Worm (Caenorhabditis elegans) whole organism, L2 larva: Measurements from ENCODE around the gene C35A5.10.
A peak's percentile ranks its signal among the peaks of the same experiment; 100 is the strongest.

Experiments used
- C34F6.9 ChIP-seq: fragments of 150-350 bp; optimal IDR thresholded peaks from 2 replicates; lab custom pipeline; 2014; ENCODE audit warnings: missing biosample characterization, missing genetic modification characterization
- F13H6.1 ChIP-seq: sonication (generic microtip); optimal IDR thresholded peaks from 2 replicates; lab custom pipeline; 2016; ENCODE audit warnings: missing genetic modification characterization, missing compliant biosample characterization
- R02D3.7 ChIP-seq: fragments of 150-350 bp; optimal IDR thresholded peaks from 2 replicates; lab custom pipeline; 2014; ENCODE audit warnings: missing biosample characterization, missing genetic modification characterization
- Y55F3AM.14 ChIP-seq: fragments of 200-800 bp; sonication (Bioruptor generic); optimal IDR thresholded peaks from 2 replicates; lab custom pipeline; 2018; ENCODE audit warnings: mild to moderate bottlenecking, missing genetic modification characterization, missing compliant biosample characterization
- aly-2 ChIP-seq: fragments of 150-350 bp; optimal IDR thresholded peaks from 2 replicates; lab custom pipeline; 2014; ENCODE audit warnings: missing biosample characterization, missing genetic modification characterization
- ceh-82 ChIP-seq: fragments of 150-350 bp; optimal IDR thresholded peaks from 2 replicates; lab custom pipeline; 2014; ENCODE audit warnings: missing biosample characterization, missing genetic modification characterization
- crh-2 ChIP-seq: sonication (generic microtip); optimal IDR thresholded peaks from 2 replicates; lab custom pipeline; 2017; ENCODE audit warnings: missing biosample characterization, missing genetic modification characterization
- dmd-4 ChIP-seq: sonication (generic microtip); optimal IDR thresholded peaks from 2 replicates; lab custom pipeline; 2017; ENCODE audit warnings: missing biosample characterization, missing genetic modification characterization
- elt-3 ChIP-seq: sonication (generic microtip); optimal IDR thresholded peaks from 2 replicates; lab custom pipeline; 2017; ENCODE audit warnings: missing biosample characterization, missing genetic modification characterization
- fos-1 ChIP-seq: fragments of 150-350 bp; optimal IDR thresholded peaks from 2 replicates; lab custom pipeline; 2014; ENCODE audit warnings: missing biosample characterization, missing genetic modification characterization
- gmeb-1 ChIP-seq: fragments of 150-350 bp; optimal IDR thresholded peaks from 2 replicates; lab custom pipeline; 2014; ENCODE audit warnings: missing biosample characterization, missing genetic modification characterization
- lin-11 ChIP-seq: fragments of 150-350 bp; sonication (generic microtip); optimal IDR thresholded peaks from 2 replicates; lab custom pipeline; 2014; ENCODE audit warnings: missing biosample characterization, missing genetic modification characterization, inconsistent platforms, mixed read lengths
- lin-13 ChIP-seq: fragments of 150-350 bp; optimal IDR thresholded peaks from 2 replicates; lab custom pipeline; 2014; ENCODE audit warnings: missing biosample characterization, missing genetic modification reagents, missing genetic modification characterization
- lin-39 ChIP-seq: fragments of 150-350 bp; optimal IDR thresholded peaks from 2 replicates; lab custom pipeline; 2014; ENCODE audit warnings: missing biosample characterization, missing genetic modification reagents, missing genetic modification characterization
- lsy-2 ChIP-seq, 2 experiments: fragments of 150-350 bp in 1 of 2; sonication (generic microtip) in 1 of 2; optimal IDR thresholded peaks; 2 replicates each; lab custom pipeline; 2014 to 2017; ENCODE audit warnings: missing biosample characterization in 2 of 2, missing genetic modification characterization in 2 of 2
- mbf-1 ChIP-seq: sonication (generic microtip); optimal IDR thresholded peaks from 2 replicates; lab custom pipeline; 2017; ENCODE audit warnings: missing biosample characterization, missing genetic modification characterization
- mdl-1 ChIP-seq, 2 experiments: fragments of 150-350 bp in 1 of 2; sonication (generic microtip) in 1 of 2; optimal IDR thresholded peaks; 2 replicates each; lab custom pipeline; 2017; ENCODE audit warnings: missing biosample characterization in 2 of 2, missing genetic modification characterization in 2 of 2
- nhr-10 ChIP-seq: sonication (generic microtip); optimal IDR thresholded peaks from 2 replicates; lab custom pipeline; 2017; ENCODE audit warnings: missing biosample characterization, missing genetic modification characterization
- nhr-11 ChIP-seq: fragments of 150-350 bp; optimal IDR thresholded peaks from 2 replicates; lab custom pipeline; 2014; ENCODE audit warnings: missing biosample characterization, missing genetic modification characterization
- nhr-12 ChIP-seq: fragments of 150-350 bp; optimal IDR thresholded peaks from 2 replicates; lab custom pipeline; 2014; ENCODE audit warnings: missing biosample characterization, missing genetic modification characterization
- nhr-21 ChIP-seq: fragments of 150-350 bp; optimal IDR thresholded peaks from 2 replicates; lab custom pipeline; 2014; ENCODE audit warnings: missing biosample characterization, missing genetic modification characterization
- nhr-23 ChIP-seq: fragments of 150-350 bp; optimal IDR thresholded peaks from 2 replicates; lab custom pipeline; 2014; ENCODE audit warnings: missing biosample characterization, missing genetic modification reagents, missing genetic modification characterization
- nhr-237 ChIP-seq: fragments of 150-350 bp; optimal IDR thresholded peaks from 2 replicates; lab custom pipeline; 2014; ENCODE audit warnings: missing biosample characterization, missing genetic modification characterization
- nhr-25 ChIP-seq: fragments of 150-350 bp; sonication (generic microtip); optimal IDR thresholded peaks from 3 replicates; lab custom pipeline; 2014; ENCODE audit warnings: missing biosample characterization, missing genetic modification characterization
- nhr-6 ChIP-seq: fragments of 150-350 bp; optimal IDR thresholded peaks from 2 replicates; lab custom pipeline; 2014; ENCODE audit warnings: missing biosample characterization, missing genetic modification characterization
- nhr-77 ChIP-seq: fragments of 150-350 bp; optimal IDR thresholded peaks from 2 replicates; lab custom pipeline; 2014; ENCODE audit warnings: missing biosample characterization, missing genetic modification characterization
- peb-1 ChIP-seq: fragments of 150-350 bp; optimal IDR thresholded peaks from 2 replicates; lab custom pipeline; 2014; ENCODE audit warnings: missing biosample characterization, missing genetic modification characterization
- sem-4 ChIP-seq: fragments of 150-350 bp; optimal IDR thresholded peaks from 2 replicates; lab custom pipeline; 2014; ENCODE audit warnings: missing biosample characterization, missing genetic modification reagents, missing genetic modification characterization
- skn-1 ChIP-seq: sonication (generic microtip); optimal IDR thresholded peaks from 2 replicates; lab custom pipeline; 2017; ENCODE audit warnings: missing biosample characterization, missing genetic modification characterization
- sma-9 ChIP-seq, 2 experiments: fragments of 150-350 bp in 1 of 2; sonication (generic microtip) in 1 of 2; optimal IDR thresholded peaks; 2 replicates each; lab custom pipeline; 2014 to 2016; ENCODE audit warnings: missing genetic modification characterization in 2 of 2, mild to moderate bottlenecking in 1 of 2, missing biosample characterization in 1 of 2, missing compliant biosample characterization in 1 of 2, missing genetic modification reagents in 1 of 2, moderate library complexity in 1 of 2
- unc-55 ChIP-seq: fragments of 150-350 bp; sonication (generic microtip); optimal IDR thresholded peaks from 3 replicates; lab custom pipeline; 2014; ENCODE audit warnings: missing biosample characterization, missing genetic modification reagents, missing genetic modification characterization
- unc-62 ChIP-seq: fragments of 150-350 bp; optimal IDR thresholded peaks from 2 replicates; lab custom pipeline; 2014; ENCODE audit warnings: missing biosample characterization, missing genetic modification reagents, missing genetic modification characterization
- zag-1 ChIP-seq: fragments of 150-350 bp; optimal IDR thresholded peaks from 2 replicates; lab custom pipeline; 2014; ENCODE audit warnings: missing biosample characterization, missing genetic modification characterization
- ztf-1 ChIP-seq: fragments of 200-800 bp; sonication (Bioruptor generic); conservative IDR thresholded peaks from 2 replicates; pipeline ENCODE4 v1.3.6; 2022; ENCODE audit warnings: missing genetic modification characterization, missing compliant biosample characterization
- ztf-11 ChIP-seq: sonication (generic microtip); optimal IDR thresholded peaks from 2 replicates; lab custom pipeline; 2017; ENCODE audit warnings: missing biosample characterization, missing genetic modification characterization
- ztf-4 ChIP-seq: fragments of 150-350 bp; optimal IDR thresholded peaks from 2 replicates; lab custom pipeline; 2014; ENCODE audit warnings: missing biosample characterization, missing genetic modification characterization

The C35A5.10 gene

DNA sequence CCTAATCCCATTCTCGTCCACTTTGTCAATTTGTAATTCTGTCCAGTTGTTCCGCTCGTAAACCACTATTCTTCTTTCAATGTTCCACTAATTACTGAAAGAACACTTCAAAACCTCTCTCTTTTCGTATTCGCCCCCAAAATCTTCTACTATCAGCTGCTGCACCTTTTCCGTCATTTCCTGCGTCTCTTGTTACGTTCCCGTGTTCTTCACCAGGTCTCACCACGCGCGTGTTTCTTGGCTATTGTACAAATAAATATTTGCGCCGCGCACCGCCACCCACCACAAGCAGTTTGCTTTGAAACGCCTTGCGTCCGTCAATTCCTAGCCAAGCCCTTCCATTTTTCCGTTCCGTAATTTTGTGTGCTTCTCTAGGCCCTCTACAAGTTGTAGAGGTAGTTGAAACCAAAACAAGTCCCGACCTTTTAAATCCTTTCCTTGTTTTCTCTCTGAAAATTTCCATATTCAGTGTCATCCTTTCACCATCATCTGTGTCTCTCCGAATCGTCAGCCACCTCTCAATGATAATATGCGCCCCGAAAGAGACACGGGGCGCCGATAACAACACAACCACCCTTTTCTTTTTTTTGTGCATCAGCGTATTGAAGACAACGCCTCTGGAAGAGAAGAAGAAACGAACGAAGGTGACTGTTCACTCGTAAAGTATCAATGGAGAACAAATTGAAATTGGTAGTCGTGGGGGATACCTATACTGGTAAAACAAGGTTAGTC, 25.7 kb upstream of the C35A5.10 start, which contains the start of the genes crp-1 and Y32F6B.9:
Gene crp-1 (plus strand): TSS at position 468 of the 732 bp plus-strand sequence.
Gene Y32F6B.9 (plus strand): TSS at position 603 of the 732 bp plus-strand sequence.
- TF ChIP-seq lin-39 = no peak
- TF ChIP-seq Y55F3AM.14 (GFP tag; lab: Kevin White, UChicago) = peak; percentile 32
- no peak for TF ChIP-seq unc-55 (GFP tag; lab: Kevin White, UChicago)
- TF ChIP-seq nhr-11 (tag; lab: Kevin White, UChicago) = no peak
- TF ChIP-seq lin-11 (tag; lab: Kevin White, UChicago) = no peak
- TF ChIP-seq F13H6.1 (tag; lab: Kevin White, UChicago) = no peak
- TF ChIP-seq ztf-4 (tag; lab: Kevin White, UChicago) = no peak
- TF ChIP-seq nhr-23 (tag; lab: Kevin White, UChicago) = no peak
- TF ChIP-seq unc-62 = no peak
- TF ChIP-seq dmd-4 = no peak
- no peak for TF ChIP-seq lin-13
- no peak for TF ChIP-seq C34F6.9 (tag; lab: Kevin White, UChicago)
- TF ChIP-seq fos-1 (tag; lab: Kevin White, UChicago) = peak; percentile 58
- no peak for TF ChIP-seq sem-4
- no peak for TF ChIP-seq elt-3 (tag; lab: Kevin White, UChicago)
- no peak for TF ChIP-seq skn-1 (tag; lab: Kevin White, UChicago)

DNA sequence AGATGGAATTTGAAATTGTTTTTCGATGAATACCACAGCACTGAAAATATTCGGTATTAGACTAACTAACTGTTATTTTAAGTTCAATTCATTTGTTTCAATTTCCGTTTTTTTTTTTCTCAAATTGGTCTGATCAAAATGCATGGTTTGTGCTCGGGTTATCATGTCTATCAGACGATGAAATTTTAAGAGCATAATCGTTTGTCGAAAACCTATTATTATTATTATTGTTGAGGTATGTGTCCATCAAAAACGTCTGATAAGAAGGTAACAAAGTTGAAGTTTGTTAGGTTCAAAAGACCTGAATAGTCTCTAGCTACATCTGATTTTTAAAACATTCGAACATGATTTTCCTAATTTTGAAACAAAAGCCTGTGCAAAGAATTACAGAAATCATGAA, 20.0 kb upstream of the C35A5.10 start:
- TF ChIP-seq sma-9 (GFP tag; optimal IDR thresholded peaks at IDR 0.05; lab: Kevin White, UChicago) (peak; percentile 34), sma-9 (tag; optimal IDR thresholded peaks at IDR 0.05; lab: Kevin White, UChicago) (no peak), fos-1 (tag; lab: Kevin White, UChicago) (peak; percentile 59), nhr-77 (tag; lab: Kevin White, UChicago) (no peak)
- TF ChIP-seq, all 48 proteins: peak for 2

DNA sequence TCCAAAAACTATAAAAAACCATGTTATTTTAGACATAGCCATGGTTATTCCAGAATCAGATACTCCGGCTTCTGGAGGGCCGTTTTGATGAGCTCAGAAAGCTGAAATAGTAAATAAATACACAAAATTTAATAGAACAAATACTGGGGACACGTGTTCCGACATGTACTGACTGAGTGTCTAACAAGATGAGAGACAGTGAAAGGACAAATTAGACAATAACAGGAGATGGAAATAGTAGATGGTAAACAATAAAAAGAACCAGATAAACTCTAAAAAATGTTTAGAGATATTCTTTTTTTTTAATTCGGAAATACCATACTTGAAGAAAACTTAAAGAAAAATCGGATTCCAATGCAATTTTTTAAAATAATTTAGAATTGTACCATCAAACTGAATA, 19.4 kb upstream of the C35A5.10 start, which contains the start of gene Y32F6B.1:
Gene Y32F6B.1 (minus strand): TSS at position 101 of the 400 bp plus-strand sequence.
- TF ChIP-seq ceh-82 (tag; lab: Kevin White, UChicago) (no peak), aly-2 (tag; lab: Kevin White, UChicago) (no peak), ztf-1 (no peak), ztf-11 (tag; lab: Kevin White, UChicago) (no peak), zag-1 (tag; lab: Kevin White, UChicago) (no peak), F13H6.1 (tag; lab: Kevin White, UChicago) (no peak), dmd-4 (no peak), lin-13 (no peak), mbf-1 (tag; lab: Kevin White, UChicago) (no peak), unc-62 (no peak), nhr-6 (tag; lab: Kevin White, UChicago) (no peak), nhr-10 (tag; lab: Kevin White, UChicago) (no peak), nhr-237 (no peak), nhr-21 (tag; lab: Kevin White, UChicago) (no peak), peb-1 (no peak), nhr-12 (tag; lab: Kevin White, UChicago) (no peak), gmeb-1 (tag; lab: Kevin White, UChicago) (no peak), Y55F3AM.14 (GFP tag; lab: Kevin White, UChicago) (no peak), nhr-23 (tag; lab: Kevin White, UChicago) (no peak), R02D3.7 (tag; lab: Kevin White, UChicago) (no peak)

DNA sequence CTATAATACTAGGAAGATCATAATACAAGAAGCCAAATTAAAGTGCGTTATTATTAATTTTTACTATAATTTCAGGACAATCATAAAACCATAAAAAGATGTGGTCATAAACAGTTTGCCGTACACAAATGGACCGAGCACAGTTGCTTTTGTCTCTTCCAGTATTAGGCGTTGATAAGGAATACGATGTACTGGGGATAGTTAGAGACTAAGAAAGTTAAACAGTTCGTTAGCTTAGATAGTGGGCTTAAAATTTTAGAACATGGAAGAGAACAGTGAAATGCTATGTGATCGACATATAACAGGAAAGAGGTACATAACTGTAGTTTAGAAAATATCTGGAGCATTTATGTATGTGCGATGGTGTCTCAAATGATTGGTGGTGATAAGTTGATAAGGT, 18.6 kb upstream of the C35A5.10 start:
- TF ChIP-seq nhr-25 (tag; lab: Kevin White, UChicago) (no peak), elt-3 (tag; lab: Kevin White, UChicago) (no peak), nhr-10 (tag; lab: Kevin White, UChicago) (no peak), F13H6.1 (tag; lab: Kevin White, UChicago) (peak; percentile 7), crh-2 (peak; percentile 5), lsy-2 (tag; optimal IDR thresholded peaks at IDR 0.05; lab: Kevin White, UChicago) (no peak), mdl-1 (tag; optimal IDR thresholded peaks at IDR 0.05; lab: Kevin White, UChicago) (no peak), fos-1 (tag; lab: Kevin White, UChicago) (peak; percentile 57), nhr-21 (tag; lab: Kevin White, UChicago) (no peak), mbf-1 (tag; lab: Kevin White, UChicago) (no peak)
- TF ChIP-seq, all 48 proteins: peak for 3
